Worm (Caenorhabditis elegans): ENCODE data around the gene srw-12.
"Not testable (repeated sequence)": the region's sequence is repeated elsewhere in the genome, so short reads cannot be mapped to it uniquely, and the experiment has no call there.

srw-12 gene

DNA sequence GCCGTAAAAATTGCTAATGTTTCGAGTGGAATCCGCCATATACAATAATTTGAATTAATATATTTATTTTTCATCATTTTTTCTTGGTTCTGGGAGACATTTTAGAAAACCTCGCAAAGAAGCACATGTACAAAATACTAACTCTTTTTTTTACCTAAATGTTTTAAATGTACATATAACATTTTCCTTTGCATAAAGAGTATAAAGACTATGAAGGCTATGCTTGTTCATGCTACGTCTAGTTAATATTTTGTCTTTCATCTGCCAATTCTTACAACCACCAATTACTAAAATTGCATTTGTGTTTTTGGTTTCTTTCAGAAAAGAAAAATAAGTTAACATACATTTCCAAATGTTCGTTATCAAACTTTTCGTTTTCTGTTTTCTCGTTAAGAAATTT lies 17.1 kb downstream of the srw-12 start, which contains the start of gene irld-25:
TSS of gene irld-25 (plus strand) at position 301 of the 400 bp plus-strand sequence.
- TF ChIP-seq tbx-7 (tag; optimal IDR thresholded peaks at IDR 0.05) (no peak), lim-6 (tag; optimal IDR thresholded peaks at IDR 0.05) (no peak), fax-1 (tag; optimal IDR thresholded peaks at IDR 0.05) (no peak), fkh-6 (tag; optimal IDR thresholded peaks at IDR 0.05) (no peak), ceh-30 (tag; optimal IDR thresholded peaks at IDR 0.05) (no peak), nfya-1 (tag; optimal IDR thresholded peaks at IDR 0.05) (no peak), ttx-3 (tag; optimal IDR thresholded peaks at IDR 0.05) (no peak), pha-4 (tag; optimal IDR thresholded peaks at IDR 0.05) (no peak), rnt-1 (tag; optimal IDR thresholded peaks at IDR 0.05) (no peak), odd-2 (tag; optimal IDR thresholded peaks at IDR 0.05) (no peak), hlh-8 (tag; optimal IDR thresholded peaks at IDR 0.05) (no peak), hlh-6 (tag; optimal IDR thresholded peaks at IDR 0.05) (no peak), pros-1 (tag; optimal IDR thresholded peaks at IDR 0.05) (no peak), ceh-2 (tag; optimal IDR thresholded peaks at IDR 0.05) (no peak), ceh-14 (tag; optimal IDR thresholded peaks at IDR 0.05) (no peak), ahr-1 (tag; optimal IDR thresholded peaks at IDR 0.05) (no peak), gmeb-2 (tag; optimal IDR thresholded peaks at IDR 0.05) (no peak), K09A11.1 (tag; optimal IDR thresholded peaks at IDR 0.05; ENCODE audit: insufficient read depth) (no peak), npax-4 (tag; optimal IDR thresholded peaks at IDR 0.05) (no peak)

ce11 chrV:15216705-15217104 lies 21.7 kb downstream of the srw-12 start, which contains the start of gene sri-25:
Gene sri-25, plus strand, starts transcription at chrV:15217005.
- TF ChIP-seq zip-5 (tag; optimal IDR thresholded peaks at IDR 0.05) (no peak), pax-1 (tag; optimal IDR thresholded peaks at IDR 0.05) (no peak), hlh-15 (tag; optimal IDR thresholded peaks at IDR 0.05) (no peak), fkh-6 (tag; optimal IDR thresholded peaks at IDR 0.05) (no peak), mec-3 (tag; optimal IDR thresholded peaks at IDR 0.05; ENCODE audit: borderline replicate concordance) (no peak), pat-9 (tag; optimal IDR thresholded peaks at IDR 0.05) (no peak), syd-9 (tag; optimal IDR thresholded peaks at IDR 0.05) (no peak), eyg-1 (tag; optimal IDR thresholded peaks at IDR 0.05) (no peak), C08G9.2 (tag; optimal IDR thresholded peaks at IDR 0.05) (no peak), hlh-8 (tag; optimal IDR thresholded peaks at IDR 0.05) (no peak), tbx-2 (tag; optimal IDR thresholded peaks at IDR 0.05) (no peak), T23F11.4 (GFP tag; optimal IDR thresholded peaks at IDR 0.05) (no peak), ttx-3 (tag; optimal IDR thresholded peaks at IDR 0.05) (no peak), gmeb-2 (tag; optimal IDR thresholded peaks at IDR 0.05) (no peak), pha-4 (tag; optimal IDR thresholded peaks at IDR 0.05) (no peak)

ce11 chrV:15215175-15215574 lies 23.3 kb downstream of the srw-12 start, which contains the start of gene sri-26:
Gene sri-26, plus strand, starts transcription at chrV:15215475.
- not testable (repeated sequence) for TF ChIP-seq fkh-6, ref-2, hlh-6 (tag; optimal IDR thresholded peaks at IDR 0.05)

DNA sequence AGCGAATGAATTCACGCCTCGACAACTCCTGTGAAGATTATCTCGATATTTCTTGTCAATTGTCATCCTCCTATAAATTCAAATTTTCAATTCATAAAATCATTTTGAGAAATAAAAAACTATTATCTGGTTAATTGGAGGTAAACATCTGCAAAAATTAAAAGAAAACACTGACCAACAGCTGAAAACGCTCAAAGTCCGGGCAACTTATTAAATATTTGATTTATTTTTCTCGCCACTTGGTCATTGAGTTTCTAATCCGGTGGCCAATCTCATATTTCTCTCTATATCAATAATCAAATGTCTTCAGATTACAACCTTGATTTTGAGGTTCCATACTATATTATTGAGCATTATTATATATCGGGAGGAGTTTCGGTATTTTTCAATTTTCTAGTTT lies 26.6 kb downstream of the srw-12 start, which contains the start of gene sri-24:
TSS of gene sri-24 (plus strand) at position 301 of the 400 bp plus-strand sequence.
- not testable (repeated sequence) for TF ChIP-seq tbx-7 (tag; optimal IDR thresholded peaks at IDR 0.05); unc-3 (GFP tag; conservative IDR thresholded peaks at IDR 0.05); unc-3 (tag; optimal IDR thresholded peaks at IDR 0.05); ceh-45 (GFP tag; IDR thresholded peaks at IDR 0.05)

ce11 chrV:15207681-15208080 lies 30.8 kb downstream of the srw-12 start, which contains the start of gene C41G6.12:
Gene C41G6.12, minus strand, starts transcription at chrV:15207781.
- not testable (repeated sequence) for TF ChIP-seq tbx-2 (tag; optimal IDR thresholded peaks at IDR 0.05); eyg-1 (tag; optimal IDR thresholded peaks at IDR 0.05); sox-2 (GFP tag; IDR thresholded peaks at IDR 0.05)
